Fruit fly (Drosophila melanogaster): ENCODE measurements around the gene mRpL36.

The mRpL36 gene

dm6 chr3L:8076160-8076559, 48.8 kb downstream of the mRpL36 start (continued):
- TF ChIP-seq Lpt (GFP tag; optimal IDR thresholded peaks at IDR 0.05): no peak
- TF ChIP-seq CG3919 (GFP tag; optimal IDR thresholded peaks at IDR 0.05): peak; percentile 46
- peak; percentile 61 for TF ChIP-seq Eip75B (GFP tag; optimal IDR thresholded peaks at IDR 0.05)
- no peak for TF ChIP-seq Met (GFP tag; optimal IDR thresholded peaks at IDR 0.05)
- peak; percentile 27 for TF ChIP-seq lz (GFP tag; optimal IDR thresholded peaks at IDR 0.05)
- TF ChIP-seq CG8119 (GFP tag; IDR thresholded peaks at IDR 0.05): no peak; the same call in 2 of the 3 replicates
- no peak for TF ChIP-seq Ets21C (GFP tag; optimal IDR thresholded peaks at IDR 0.05)
- no peak for TF ChIP-seq CG4318 (GFP tag; optimal IDR thresholded peaks at IDR 0.05)
- peak; percentile 22 for TF ChIP-seq CG31627 (GFP tag; optimal IDR thresholded peaks at IDR 0.05)
- TF ChIP-seq CG34406 (GFP tag; optimal IDR thresholded peaks at IDR 0.05): peak; percentile 1
- peak; percentile 89 for TF ChIP-seq Eip78C (GFP tag)
- TF ChIP-seq pdm3 (GFP tag; optimal IDR thresholded peaks at IDR 0.05): no peak
- 0 out of 2 replicates have a peak, but pooled peaks have one; percentile 6 for TF ChIP-seq CG15336 (GFP tag; IDR thresholded peaks at IDR 0.05)
- no peak for TF ChIP-seq CG1621 (tag; optimal IDR thresholded peaks at IDR 0.05)
- TF ChIP-seq CG6792 (GFP tag; optimal IDR thresholded peaks at IDR 0.05): peak; percentile 28

dm6 chr3L:8074944-8075343, 50.0 kb downstream of the mRpL36 start:
- TF ChIP-seq fkh (GFP tag; optimal IDR thresholded peaks at IDR 0.05) (peak; percentile 65), CG9139 (GFP tag; optimal IDR thresholded peaks at IDR 0.05) (no peak), CG8632 (GFP tag; optimal IDR thresholded peaks at IDR 0.05) (no peak)

Measured in whole organism, prepupa.